Fruit fly (Drosophila melanogaster): ENCODE measurements around the gene Nepl17.

dm6 chr3R:28901468-28902163 is 28.9 kb downstream of the Nepl17 start:
- TF ChIP-seq CG12768 (GFP tag; optimal IDR thresholded peaks at IDR 0.05), result no peak
- TF ChIP-seq Clk (GFP tag; optimal IDR thresholded peaks at IDR 0.05), result no peak
- no peak for TF ChIP-seq ovo (GFP tag; optimal IDR thresholded peaks at IDR 0.05)
- TF ChIP-seq cic (GFP tag; optimal IDR thresholded peaks at IDR 0.05), result no peak
- no peak for TF ChIP-seq bab1 (GFP tag; optimal IDR thresholded peaks at IDR 0.05)
- no peak for TF ChIP-seq CG11617 (GFP tag; optimal IDR thresholded peaks at IDR 0.05)
- TF ChIP-seq CG5204 (GFP tag; optimal IDR thresholded peaks at IDR 0.05), result no peak
- TF ChIP-seq Crg-1 (GFP tag; optimal IDR thresholded peaks at IDR 0.05), result no peak
- no peak for TF ChIP-seq tj (GFP tag; optimal IDR thresholded peaks at IDR 0.05)
- peak; percentile 44 for TF ChIP-seq kay (GFP tag; ENCODE audit: borderline replicate concordance)

All from whole organism, adult.